Worm (Caenorhabditis elegans): Measurements from ENCODE around the gene gei-6.
A peak's percentile ranks its signal among the peaks of the same experiment; 100 is the strongest.

The gei-6 gene

ce11 chrV:7239471-7239870 lies 8.8 kb upstream of the gei-6 start, which contains the start of gene C05C8.1:
C05C8.1 (plus strand) TSS chrV:7239771.
- TF ChIP-seq bed-1 (GFP tag; IDR thresholded peaks at IDR 0.05) (no peak), mcd-1 (GFP tag; IDR thresholded peaks at IDR 0.05) (no peak), F52B5.7 (tag; optimal IDR thresholded peaks at IDR 0.05) (no peak), aptf-2 (GFP tag; conservative IDR thresholded peaks at IDR 0.05) (no peak), ceh-100 (GFP tag; IDR thresholded peaks at IDR 0.05) (no peak)

DNA sequence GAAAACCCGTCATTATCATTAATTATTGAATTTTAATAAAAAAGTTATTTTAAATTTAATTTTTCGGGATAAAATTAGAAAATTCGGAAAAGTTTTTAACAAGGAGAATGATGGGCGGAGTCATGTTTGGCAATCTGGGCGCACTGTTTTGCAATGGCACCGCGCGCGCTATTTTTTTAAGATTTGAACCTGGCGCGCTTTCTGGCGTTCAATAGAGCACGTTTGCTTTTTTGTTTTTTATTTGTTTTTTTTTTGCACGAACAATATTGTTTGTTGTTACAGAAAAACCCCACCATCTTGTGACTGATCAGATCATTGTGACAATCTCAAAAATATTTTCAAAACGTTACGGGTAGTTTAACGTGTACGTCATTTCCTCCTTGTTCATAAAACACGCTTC lies 6.5 kb upstream of the gei-6 start, which contains the start of gene hyls-1:
hyls-1 (plus strand) TSS at position 249 of the 400 bp plus-strand sequence.
- no peak for TF ChIP-seq mxl-1 (tag; optimal IDR thresholded peaks at IDR 0.05)
- TF ChIP-seq lin-40 (tag; optimal IDR thresholded peaks at IDR 0.05), result peak; percentile 72
- peak; percentile 91 for TF ChIP-seq F23B12.7 (tag; optimal IDR thresholded peaks at IDR 0.05; ENCODE audit: insufficient read depth)
- peak; percentile 97 for TF ChIP-seq lin-54 (GFP tag; optimal IDR thresholded peaks at IDR 0.05)
- TF ChIP-seq egrh-3 (GFP tag; IDR thresholded peaks at IDR 0.05), result no peak
- peak; percentile 81 for TF ChIP-seq C06A6.2 (GFP tag; conservative IDR thresholded peaks at IDR 0.05)
- TF ChIP-seq B0336.3 (GFP tag; IDR thresholded peaks at IDR 0.05), result 0 out of 2 replicates have a peak, but pooled peaks have one; percentile 40
- no peak for TF ChIP-seq nhr-27 (tag; optimal IDR thresholded peaks at IDR 0.05)
- no peak for TF ChIP-seq madf-10 (tag; optimal IDR thresholded peaks at IDR 0.05)
- TF ChIP-seq dpff-1 (tag; optimal IDR thresholded peaks at IDR 0.05), result no peak
- TF ChIP-seq ama-1 (optimal IDR thresholded peaks at IDR 0.05), result no peak
- no peak for TF ChIP-seq ama-1 (GFP tag; optimal IDR thresholded peaks at IDR 0.05)
- TF ChIP-seq ets-4 (GFP tag; optimal IDR thresholded peaks at IDR 0.05), result no peak
- peak; percentile 55; the same call in 1 of the 2 replicates for TF ChIP-seq Y67H2A.10 (GFP tag; conservative IDR thresholded peaks at IDR 0.05)
- no peak for TF ChIP-seq egl-44 (GFP tag; IDR thresholded peaks at IDR 0.05)
- TF ChIP-seq pha-4 (tag; optimal IDR thresholded peaks at IDR 0.05), result peak; percentile 74
- peak; percentile 20; the same call in 1 of the 2 replicates for TF ChIP-seq F39B2.1 (GFP tag; IDR thresholded peaks at IDR 0.05)
- peak; percentile 55; the same call in 1 of the 2 replicates for TF ChIP-seq K11D2.4 (GFP tag; IDR thresholded peaks at IDR 0.05)
- TF ChIP-seq repo-1 (tag; optimal IDR thresholded peaks at IDR 0.05), result no peak
- TF ChIP-seq lir-1 (GFP tag; conservative IDR thresholded peaks at IDR 0.05), result no peak; the same call in 1 of the 2 replicates
- TF ChIP-seq F57C9.4 (tag; optimal IDR thresholded peaks at IDR 0.05), result no peak
- TF ChIP-seq athp-1 (tag; optimal IDR thresholded peaks at IDR 0.05), result no peak
- 0 out of 2 replicates have a peak, but pooled peaks have one; percentile 20 for TF ChIP-seq attf-6 (GFP tag; IDR thresholded peaks at IDR 0.05)
- TF ChIP-seq F57A8.1 (GFP tag; optimal IDR thresholded peaks at IDR 0.05), result no peak
- peak; percentile 64 for TF ChIP-seq madf-8 (GFP tag; conservative IDR thresholded peaks at IDR 0.05)
- peak; percentile 76 for TF ChIP-seq dox-1 (GFP tag; IDR thresholded peaks at IDR 0.05)
- TF ChIP-seq egl-18 (GFP tag; IDR thresholded peaks at IDR 0.05), result no peak
- no peak for TF ChIP-seq let-526 (GFP tag; IDR thresholded peaks at IDR 0.05)
- no peak for TF ChIP-seq F52B5.7 (tag; optimal IDR thresholded peaks at IDR 0.05)
- TF ChIP-seq tbp1 (GFP tag; optimal IDR thresholded peaks at IDR 0.05), result peak; percentile 42
- TF ChIP-seq F49E8.2 (tag; optimal IDR thresholded peaks at IDR 0.05; ENCODE audit: insufficient read depth), result no peak
- TF ChIP-seq snpc-3.4 (tag; optimal IDR thresholded peaks at IDR 0.05), result peak; percentile 34
- peak; percentile 7 for TF ChIP-seq lsy-27 (tag; optimal IDR thresholded peaks at IDR 0.05; ENCODE audit: borderline replicate concordance, insufficient read depth)
- TF ChIP-seq aptf-2 (GFP tag; conservative IDR thresholded peaks at IDR 0.05), result no peak
- TF ChIP-seq tlf-1 (GFP tag; optimal IDR thresholded peaks at IDR 0.05), result peak; percentile 63
- peak; percentile 63 for TF ChIP-seq F33H1.4 (GFP tag; IDR thresholded peaks at IDR 0.05)
- no peak for TF ChIP-seq nfya-2 (GFP tag; IDR thresholded peaks at IDR 0.05)
- no peak for TF ChIP-seq snpc-4 (GFP tag; optimal IDR thresholded peaks at IDR 0.05)
- peak in 3 of 4 experiments; percentile 45 to 60 (median 45) for TF ChIP-seq snpc-4 (tag; optimal IDR thresholded peaks at IDR 0.05)
- TF ChIP-seq B0019.2 (GFP tag; conservative IDR thresholded peaks at IDR 0.05), result 0 out of 2 replicates have a peak, but pooled peaks have one; percentile 12
- TF ChIP-seq K12H6.12 (tag; optimal IDR thresholded peaks at IDR 0.05), result peak; percentile 3
- peak; percentile 84 for TF ChIP-seq pbrm-1 (GFP tag; IDR thresholded peaks at IDR 0.05)
- peak in 1 of 3 experiments; percentile 91 for TF ChIP-seq lin-35 (GFP tag; optimal IDR thresholded peaks at IDR 0.05)
- TF ChIP-seq attf-5 (GFP tag; optimal IDR thresholded peaks at IDR 0.05), result peak; percentile 87

Measured in whole organism, young adult.